Fruit fly (Drosophila melanogaster) whole organism, wandering third instar larva: ENCODE measurements around the gene Ca-beta.

Experiments used
- Abd-B ChIP-seq: fragments of >200 bp; optimal IDR thresholded peaks from 2 replicates; lab custom pipeline; 2017; ENCODE audit warnings: missing biosample characterization, missing genetic modification characterization
- Myc ChIP-seq: fragments of >200 bp; optimal IDR thresholded peaks from 2 replicates; lab custom pipeline; 2017
- jim ChIP-seq: fragments of 175-275, 200-325 bp; sonication (Bioruptor generic); optimal IDR thresholded peaks from 2 replicates; lab custom pipeline; 2016; ENCODE audit warnings: missing biosample characterization, mild to moderate bottlenecking, missing genetic modification characterization

dm6 chr2L:11136093-11136492 lies 67.3 kb downstream of the Ca-beta start, which contains the start of gene hgo:
- TF ChIP-seq Myc (lab: Kevin White, UChicago) = no peak
- no peak for TF ChIP-seq Abd-B (GFP tag; lab: Kevin White, UChicago)
- TF ChIP-seq jim (GFP tag; lab: Kevin White, UChicago) = no peak
